Fruit fly (Drosophila melanogaster): ENCODE results near the gene CG34417.

DNA sequence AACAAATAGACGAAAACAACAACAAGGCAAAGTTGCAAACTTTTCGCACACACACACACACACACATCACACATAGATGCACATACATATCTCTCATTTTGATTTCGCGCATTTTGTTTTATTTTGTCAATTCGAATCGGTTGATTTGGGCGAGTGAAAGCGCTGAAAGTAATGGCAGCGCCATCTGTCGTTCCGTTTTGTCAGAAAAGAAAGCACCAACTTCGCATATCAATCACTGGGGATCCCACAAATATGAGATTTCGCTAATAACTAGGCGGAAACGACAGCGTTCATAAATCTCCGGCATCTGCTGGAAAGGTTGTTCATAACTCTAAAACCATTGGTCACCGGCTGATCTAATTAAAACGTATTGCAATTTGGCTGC is 9.5 kb downstream of the CG34417 start:
- no peak for TF ChIP-seq CG8478 (optimal IDR thresholded peaks at IDR 0.05)
- no peak for TF ChIP-seq psq (optimal IDR thresholded peaks at IDR 0.05)
